Fruit fly (Drosophila melanogaster) whole organism: Measurements from ENCODE around the gene CG14629.

Experiments used
- CG8478 ChIP-seq: fragments of >200 bp; optimal IDR thresholded peaks from 2 replicates; lab custom pipeline; 2018; ENCODE audit warnings: inconsistent platforms
- Dll ChIP-seq: fragments of >200 bp; optimal IDR thresholded peaks from 2 replicates; lab custom pipeline; 2017
- EcR ChIP-seq, 2 experiments: fragments of >200 bp; optimal IDR thresholded peaks; 2 replicates each; lab custom pipeline; 2017; ENCODE audit warnings: missing biosample characterization in 2 of 2, missing genetic modification characterization in 2 of 2, missing genetic modification reagents in 2 of 2
- pan ChIP-seq: fragments of >200 bp; optimal IDR thresholded peaks from 2 replicates; lab custom pipeline; 2017
- psq ChIP-seq: fragments of >200 bp; optimal IDR thresholded peaks from 2 replicates; lab custom pipeline; 2017
- usp ChIP-seq: fragments of >200 bp; optimal IDR thresholded peaks from 2 replicates; lab custom pipeline; 2017; ENCODE audit warnings: missing biosample characterization, missing genetic modification characterization, mixed read lengths

DNA sequence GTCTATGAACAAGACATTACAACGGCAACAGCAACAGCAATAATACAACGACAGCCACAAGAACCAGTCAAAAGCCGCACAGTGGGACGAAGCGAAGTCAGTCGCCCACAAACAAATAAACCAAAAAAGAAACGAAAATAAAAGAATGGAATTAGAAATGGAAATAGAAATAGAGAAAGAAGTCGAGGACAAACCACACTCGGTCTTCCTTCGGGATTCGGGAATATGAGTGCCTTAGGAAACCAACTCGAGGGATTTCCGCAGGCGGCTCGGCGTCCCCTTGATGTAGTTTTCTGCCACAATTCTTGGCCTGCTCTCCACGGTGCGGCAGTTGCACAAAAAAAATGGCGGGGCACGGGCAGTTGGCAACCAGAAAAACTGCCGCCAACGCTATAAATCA is 39.1 kb downstream of the CG14629 start:
- TF ChIP-seq psq (lab: Kevin White, UChicago) (no peak), EcR (GFP tag; optimal IDR thresholded peaks at IDR 0.05; lab: Kevin White, UChicago) (no peak), usp (no peak), pan (lab: Kevin White, UChicago) (no peak), CG8478 (lab: Kevin White, UChicago) (no peak), Dll (lab: Kevin White, UChicago) (no peak)
